Fruit fly (Drosophila melanogaster) whole organism, prepupa: ENCODE measurements around the gene Naa80.
A peak's percentile ranks its signal among the peaks of the same experiment; 100 is the strongest.

Experiments used
- Blimp-1 ChIP-seq: fragments of 200-800 bp; sonication (Bioruptor generic); optimal IDR thresholded peaks from 3 replicates; lab custom pipeline; 2017; ENCODE audit warnings: missing biosample characterization, missing genetic modification characterization, mild to moderate bottlenecking, moderate library complexity, missing genetic modification reagents
- CG1621 ChIP-seq: fragments of 200-800 bp; sonication (Bioruptor generic); optimal IDR thresholded peaks from 3 replicates; lab custom pipeline; 2018; ENCODE audit warnings: missing biosample characterization, mild to moderate bottlenecking, missing genetic modification characterization
- CG3032 ChIP-seq: fragments of 200-800 bp; optimal IDR thresholded peaks from 2 replicates; lab custom pipeline; 2019; ENCODE audit warnings: missing biosample characterization, mild to moderate bottlenecking, missing genetic modification characterization, moderate library complexity
- CG31627 ChIP-seq: fragments of 200-800 bp; sonication (Bioruptor generic); optimal IDR thresholded peaks from 3 replicates; lab custom pipeline; 2016; ENCODE audit warnings: missing biosample characterization, missing genetic modification characterization
- CG6163 ChIP-seq: fragments of 200-800 bp; sonication (Bioruptor generic); IDR thresholded peaks from 3 replicates; pipeline ENCODE4 v1.3.6; 2022; ENCODE audit warnings: missing biosample characterization, missing genetic modification characterization
- CG6276 ChIP-seq: fragments of 200-800 bp; sonication (Bioruptor generic); optimal IDR thresholded peaks from 2 replicates; lab custom pipeline; 2017; ENCODE audit warnings: missing biosample characterization, mild to moderate bottlenecking, missing genetic modification characterization
- CG6792 ChIP-seq: fragments of 200-800 bp; sonication (Bioruptor generic); optimal IDR thresholded peaks from 3 replicates; lab custom pipeline; 2016; ENCODE audit warnings: missing biosample characterization, missing genetic modification characterization
- CG6854 ChIP-seq: fragments of 200-800 bp; sonication (Bioruptor generic); optimal IDR thresholded peaks from 2 replicates; lab custom pipeline; 2017; ENCODE audit warnings: missing biosample characterization, mild to moderate bottlenecking, missing genetic modification characterization
- CG7368 ChIP-seq: fragments of 200-800 bp; sonication (Bioruptor generic); optimal IDR thresholded peaks from 3 replicates; lab custom pipeline; 2016; ENCODE audit warnings: missing biosample characterization, missing genetic modification characterization
- CG8119 ChIP-seq: fragments of 200-800 bp; sonication (Bioruptor generic); IDR thresholded peaks from 3 replicates; pipeline ENCODE4 v1.3.6; 2022; ENCODE audit warnings: missing biosample characterization, missing genetic modification characterization
- CG9139 ChIP-seq: fragments of 200-800 bp; sonication (Bioruptor generic); optimal IDR thresholded peaks from 3 replicates; lab custom pipeline; 2017; ENCODE audit warnings: missing biosample characterization, mild to moderate bottlenecking, missing genetic modification characterization
- Eip78C ChIP-seq: fragments of 200-800 bp; sonication (Bioruptor generic); peaks from one replicate; lab custom pipeline; 2016; ENCODE audit warnings: missing biosample characterization, missing genetic modification characterization
- Eip93F ChIP-seq: fragments of 200-800 bp; sonication (Bioruptor generic); optimal IDR thresholded peaks from 2 replicates; lab custom pipeline; 2016; ENCODE audit warnings: missing biosample characterization, mild to moderate bottlenecking, missing genetic modification characterization
- Gug ChIP-seq: fragments of 200-800 bp; sonication (Bioruptor generic); IDR thresholded peaks from 2 replicates; pipeline ENCODE4 v1.3.6; 2022; ENCODE audit warnings: missing biosample characterization, missing genetic modification characterization
- Hr38 ChIP-seq: sonication (Bioruptor generic); optimal IDR thresholded peaks from 2 replicates; lab custom pipeline; 2016; ENCODE audit warnings: missing biosample characterization, missing genetic modification characterization
- Hr39 ChIP-seq: fragments of 200-800 bp; sonication (Bioruptor generic); optimal IDR thresholded peaks from 2 replicates; lab custom pipeline; 2016; ENCODE audit warnings: missing biosample characterization, missing genetic modification characterization
- Lpt ChIP-seq: fragments of 200-800 bp; sonication (Bioruptor generic); optimal IDR thresholded peaks from 3 replicates; lab custom pipeline; 2016; ENCODE audit warnings: missing biosample characterization, missing genetic modification characterization
- Met ChIP-seq: fragments of 200-800 bp; sonication (Bioruptor generic); optimal IDR thresholded peaks from 3 replicates; lab custom pipeline; 2016; ENCODE audit warnings: missing biosample characterization, missing genetic modification characterization
- OdsH ChIP-seq: fragments of 200-800 bp; sonication (Bioruptor generic); optimal IDR thresholded peaks from 3 replicates; lab custom pipeline; 2016; ENCODE audit warnings: missing biosample characterization, missing genetic modification characterization
- Smox ChIP-seq: fragments of 200-800 bp; sonication (Bioruptor generic); optimal IDR thresholded peaks from 3 replicates; lab custom pipeline; 2016; ENCODE audit warnings: missing biosample characterization, missing genetic modification characterization
- Sox102F ChIP-seq: fragments of 200-800 bp; sonication (Bioruptor generic); optimal IDR thresholded peaks from 2 replicates; lab custom pipeline; 2016; ENCODE audit warnings: missing biosample characterization, mild to moderate bottlenecking, missing genetic modification characterization
- achi ChIP-seq: fragments of 200-800 bp; sonication (Bioruptor generic); optimal IDR thresholded peaks from 3 replicates; lab custom pipeline; 2016; ENCODE audit warnings: missing biosample characterization, missing genetic modification characterization
- acj6 ChIP-seq: fragments of 200-800 bp; sonication (Bioruptor generic); optimal IDR thresholded peaks from 3 replicates; lab custom pipeline; 2016; ENCODE audit warnings: missing biosample characterization, missing genetic modification characterization
- dac ChIP-seq: fragments of 200-800 bp; sonication (Bioruptor generic); optimal IDR thresholded peaks from 2 replicates; lab custom pipeline; 2017; ENCODE audit warnings: missing biosample characterization, mild to moderate bottlenecking, missing genetic modification characterization
- eg ChIP-seq: fragments of 200-800 bp; sonication (Bioruptor generic); IDR thresholded peaks from 3 replicates; pipeline ENCODE4 v1.3.6; 2022; ENCODE audit warnings: missing biosample characterization, missing genetic modification characterization
- esn ChIP-seq: fragments of 200-800 bp; sonication (Bioruptor generic); optimal IDR thresholded peaks from 2 replicates; lab custom pipeline; 2016; ENCODE audit warnings: missing biosample characterization, mild to moderate bottlenecking, missing genetic modification characterization, moderate library complexity
- fd59A ChIP-seq: fragments of 200-800 bp; sonication (Bioruptor generic); optimal IDR thresholded peaks from 2 replicates; lab custom pipeline; 2017; ENCODE audit warnings: missing biosample characterization, mild to moderate bottlenecking, missing genetic modification characterization, missing genetic modification reagents
- lz ChIP-seq: fragments of 200-800 bp; sonication (Bioruptor generic); optimal IDR thresholded peaks from 3 replicates; lab custom pipeline; 2016; ENCODE audit warnings: missing biosample characterization, missing genetic modification characterization
- spab ChIP-seq: fragments of 200-800 bp; sonication (Bioruptor generic); optimal IDR thresholded peaks from 2 replicates; lab custom pipeline; 2017; ENCODE audit warnings: missing biosample characterization, mild to moderate bottlenecking, missing genetic modification characterization, missing genetic modification reagents
- topi ChIP-seq: fragments of 200-800 bp; sonication (Bioruptor generic); optimal IDR thresholded peaks from 3 replicates; lab custom pipeline; 2016; ENCODE audit warnings: missing biosample characterization, missing genetic modification characterization
- vri ChIP-seq: fragments of 200-800 bp; sonication (Bioruptor generic); optimal IDR thresholded peaks from 3 replicates; lab custom pipeline; 2016; ENCODE audit warnings: missing biosample characterization, mild to moderate bottlenecking, missing genetic modification characterization

Gene Naa80

DNA sequence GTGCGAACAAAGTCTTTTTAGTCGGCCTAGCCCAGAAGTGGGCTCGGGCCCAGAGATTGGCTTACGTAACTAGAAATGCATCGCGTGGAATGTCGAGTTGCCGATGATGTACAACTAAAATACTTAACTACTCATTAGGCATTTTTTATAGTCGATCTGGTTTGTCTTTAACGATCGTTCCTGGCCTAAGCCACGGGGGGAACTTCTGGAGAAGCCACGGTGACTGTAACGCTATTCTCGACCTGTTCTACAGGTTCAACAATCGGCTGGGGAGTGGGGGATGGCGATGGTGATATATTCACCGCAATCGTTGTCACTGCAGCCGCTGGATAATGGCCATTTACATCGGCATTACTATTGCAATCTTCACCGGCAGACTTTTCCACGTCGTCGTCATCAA is 21.4 kb upstream of the Naa80 start, which contains the start of gene CG34409:
TSS of gene CG34409 (minus strand) at position 101 of the 400 bp plus-strand sequence.
- TF ChIP-seq acj6 (GFP tag; lab: Kevin White, UChicago) (no peak), Eip78C (GFP tag; lab: Kevin White, UChicago) (peak; percentile 19), lz (GFP tag; lab: Kevin White, UChicago) (no peak), Hr38 (GFP tag; lab: Kevin White, UChicago) (no peak), esn (no peak)

DNA sequence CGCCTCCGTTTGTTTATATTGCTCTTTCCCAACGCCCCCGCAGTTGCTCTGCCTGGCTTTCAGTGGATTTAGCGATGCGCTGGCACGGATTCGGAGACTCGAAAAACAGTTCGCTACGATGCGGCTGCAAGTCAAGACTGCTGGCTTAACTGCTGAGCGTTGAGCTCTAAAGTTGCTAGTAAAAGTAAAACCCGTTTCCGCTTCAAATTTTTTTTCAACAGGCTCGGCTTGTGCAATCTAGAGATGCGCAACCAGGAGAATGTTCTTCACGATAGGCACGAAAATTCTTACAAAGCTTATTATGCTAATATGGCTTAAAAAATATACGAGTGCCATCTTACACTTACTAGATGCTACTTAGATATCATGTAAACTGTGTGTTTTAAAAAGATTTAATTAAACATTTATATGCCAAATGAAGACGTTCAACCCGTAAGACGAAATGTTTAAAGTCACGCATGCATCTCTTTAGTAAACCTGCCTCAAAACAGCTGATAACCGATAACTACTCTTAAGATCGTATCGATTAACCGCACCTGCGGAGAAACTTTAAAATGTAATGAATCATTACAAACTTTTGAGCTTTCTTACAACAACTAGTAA is 20.3 kb upstream of the Naa80 start, which contains the start of gene CG12948:
TSS of gene CG12948 (minus strand) at position 473 of the 603 bp plus-strand sequence.
- TF ChIP-seq esn, result peak; percentile 80
- peak; percentile 47; the same call in 2 of the 3 replicates for TF ChIP-seq eg (GFP tag; lab: Robert Waterston, UW)
- TF ChIP-seq Lpt (GFP tag; lab: Kevin White, UChicago), result peak; percentile 51
- peak; percentile 64 for TF ChIP-seq CG3032 (tag; lab: Kevin White, UChicago)
- no peak for TF ChIP-seq CG9139 (GFP tag; lab: Kevin White, UChicago)
- TF ChIP-seq CG6854 (GFP tag; lab: Kevin White, UChicago), result peak; percentile 69
- 0 out of 2 replicates have a peak, but pooled peaks have one; percentile 14 for TF ChIP-seq Gug (GFP tag; lab: Robert Waterston, UW)
- TF ChIP-seq CG1621, result peak; percentile 50
- TF ChIP-seq topi (GFP tag; lab: Kevin White, UChicago), result no peak
- TF ChIP-seq Eip93F (GFP tag; lab: Kevin White, UChicago), result peak; percentile 39
- no peak for TF ChIP-seq dac (GFP tag; lab: Kevin White, UChicago)
- peak; percentile 60 for TF ChIP-seq CG31627 (GFP tag; lab: Kevin White, UChicago)
- TF ChIP-seq CG7368 (GFP tag; lab: Kevin White, UChicago), result no peak
- peak; percentile 67 for TF ChIP-seq lz (GFP tag; lab: Kevin White, UChicago)
- peak; percentile 49 for TF ChIP-seq CG6792
- TF ChIP-seq CG8119, result peak; percentile 48; the same call in 1 of the 3 replicates
- TF ChIP-seq Eip78C (GFP tag; lab: Kevin White, UChicago), result peak; percentile 86
- TF ChIP-seq Blimp-1 (GFP tag; lab: Kevin White, UChicago), result peak; percentile 45
- TF ChIP-seq spab (GFP tag; lab: Kevin White, UChicago), result no peak
- TF ChIP-seq, all 60 proteins: peak for 14

DNA sequence ATGACTTTTGCATAAGTTTGCCTTT is 19.9 kb upstream of the Naa80 start, which contains the start of gene PpD3:
TSS of gene PpD3 (plus strand) at position 1 of the 25 bp plus-strand sequence.
- no peak for TF ChIP-seq OdsH (GFP tag; lab: Kevin White, UChicago)

DNA sequence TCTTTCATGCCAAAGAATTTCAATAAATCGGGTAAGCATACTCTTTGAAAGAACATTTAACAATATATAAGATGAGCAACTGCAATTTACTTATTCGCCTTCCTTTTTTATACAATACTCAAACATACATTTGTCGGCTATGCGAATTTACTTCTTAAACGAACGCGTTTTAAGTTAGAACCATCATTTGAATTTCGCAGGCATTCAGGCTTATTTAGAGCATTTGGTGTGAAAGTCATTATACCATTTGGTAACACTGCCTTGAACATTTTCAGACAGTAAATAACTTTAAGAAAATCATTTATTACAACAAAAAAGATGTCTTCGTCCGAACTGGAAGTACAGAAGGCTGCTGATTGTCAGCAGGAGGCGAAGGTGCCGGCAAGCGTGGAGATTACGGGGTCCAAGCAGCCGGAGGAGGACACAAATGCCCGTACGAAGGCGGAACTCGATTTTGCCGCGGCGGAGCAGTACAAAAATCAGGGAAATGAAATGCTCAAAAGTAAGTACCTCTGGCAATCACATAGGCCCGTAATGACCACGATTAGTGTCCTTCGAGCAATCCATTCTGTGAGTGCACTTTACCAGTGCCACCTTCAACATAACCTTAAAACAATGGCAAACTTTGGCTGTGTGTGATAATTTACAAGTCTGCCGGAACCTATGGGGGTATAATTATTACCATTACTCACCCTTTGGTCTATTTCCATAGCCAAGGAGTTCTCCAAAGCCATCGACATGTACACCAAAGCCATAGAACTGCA is 19.6 kb upstream of the Naa80 start:
- no peak for TF ChIP-seq Gug (GFP tag; lab: Robert Waterston, UW)
- no peak for TF ChIP-seq Met (GFP tag; lab: Kevin White, UChicago)
- TF ChIP-seq vri (GFP tag; lab: Kevin White, UChicago), result no peak
- TF ChIP-seq Hr39 (GFP tag; lab: Kevin White, UChicago), result no peak
- no peak for TF ChIP-seq Smox (GFP tag; lab: Kevin White, UChicago)
- TF ChIP-seq fd59A, result no peak
- TF ChIP-seq CG6276 (GFP tag; lab: Kevin White, UChicago), result no peak

DNA sequence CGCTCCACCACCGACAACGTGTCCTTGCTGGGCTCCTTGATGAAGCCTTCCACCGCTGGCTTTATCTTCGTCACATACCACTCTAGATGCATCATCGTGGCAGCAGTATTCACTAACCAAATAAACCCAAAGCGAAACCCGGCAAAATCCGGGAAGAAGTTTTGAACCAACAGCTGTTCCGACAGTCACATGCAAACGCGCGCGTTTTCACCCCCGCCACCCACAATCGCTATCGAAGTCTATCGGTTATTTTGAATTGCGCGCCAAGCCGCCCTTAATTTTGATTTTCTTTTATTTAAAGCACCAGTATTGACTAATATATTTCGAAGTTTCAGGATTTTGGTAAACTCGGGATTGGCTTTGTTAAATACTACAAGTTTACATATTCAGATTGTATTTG is 13.1 kb upstream of the Naa80 start, which contains the start of gene Tti1:
TSS of gene Tti1 (minus strand) at position 200 of the 400 bp plus-strand sequence.
- TF ChIP-seq CG6163 (GFP tag; lab: Robert Waterston, UW), result no peak
- TF ChIP-seq vri (GFP tag; lab: Kevin White, UChicago), result no peak
- no peak for TF ChIP-seq Sox102F (GFP tag; lab: Kevin White, UChicago)
- no peak for TF ChIP-seq achi
- no peak for TF ChIP-seq Blimp-1 (GFP tag; lab: Kevin White, UChicago)
